Worm (Caenorhabditis elegans): ENCODE measurements around the gene oac-38.

- no peak for TF ChIP-seq elt-3 (tag; optimal IDR thresholded peaks at IDR 0.05)
- TF ChIP-seq ztf-11 (tag; optimal IDR thresholded peaks at IDR 0.05): no peak
- no peak for TF ChIP-seq skn-1 (tag; optimal IDR thresholded peaks at IDR 0.05)
- TF ChIP-seq nhr-237 (tag; optimal IDR thresholded peaks at IDR 0.05): no peak
- no peak for TF ChIP-seq snpc-4 (tag; optimal IDR thresholded peaks at IDR 0.05)
- no peak for TF ChIP-seq ama-1 (optimal IDR thresholded peaks at IDR 0.05)
- no peak for TF ChIP-seq ztf-4 (tag; optimal IDR thresholded peaks at IDR 0.05)
- TF ChIP-seq fos-1 (tag; optimal IDR thresholded peaks at IDR 0.05): no peak
- TF ChIP-seq hmg-11 (tag; optimal IDR thresholded peaks at IDR 0.05): no peak
- no peak for TF ChIP-seq lin-15B (tag; optimal IDR thresholded peaks at IDR 0.05)
- no peak for TF ChIP-seq unc-62 (GFP tag; optimal IDR thresholded peaks at IDR 0.05)
- TF ChIP-seq R02D3.7 (tag; optimal IDR thresholded peaks at IDR 0.05): no peak
Observed at ce11 chrIV:14127805-14128610, 25.2 kb downstream of the oac-38 start, which contains the start of gene H12I19.115.

Data from whole organism, L3 larva.